Fruit fly (Drosophila melanogaster): Measurements from ENCODE around the gene CG33688.

CG33688 gene

dm6 chr3L:16178433-16178832 lies 20.6 kb upstream of the CG33688 start (continued):
- no peak for TF ChIP-seq CG12942 (GFP tag; optimal IDR thresholded peaks at IDR 0.05)
- no peak for TF ChIP-seq CG1602 (GFP tag; optimal IDR thresholded peaks at IDR 0.05)
- no peak for TF ChIP-seq crp (GFP tag; optimal IDR thresholded peaks at IDR 0.05)
- no peak for TF ChIP-seq cad (GFP tag; optimal IDR thresholded peaks at IDR 0.05)
- no peak for TF ChIP-seq CG9609 (GFP tag; optimal IDR thresholded peaks at IDR 0.05)
- peak; percentile 21 for TF ChIP-seq nom (GFP tag; optimal IDR thresholded peaks at IDR 0.05)
- peak; percentile 15 for TF ChIP-seq corto (GFP tag; optimal IDR thresholded peaks at IDR 0.05)
- TF ChIP-seq CrebB (tag; optimal IDR thresholded peaks at IDR 0.05) = no peak
- peak; percentile 28 for TF ChIP-seq CG15479 (GFP tag; optimal IDR thresholded peaks at IDR 0.05)
- no peak for TF ChIP-seq CG10267 (tag; optimal IDR thresholded peaks at IDR 0.05)
- TF ChIP-seq pros (GFP tag; optimal IDR thresholded peaks at IDR 0.05) = peak; percentile 32
- peak; percentile 29 for TF ChIP-seq Deaf1 (tag; optimal IDR thresholded peaks at IDR 0.05)
- no peak for TF ChIP-seq chinmo (GFP tag; IDR thresholded peaks at IDR 0.05; ENCODE audit: partially characterized antibody)

dm6 chr3L:16181330-16181830 lies 17.6 kb upstream of the CG33688 start:
- TF ChIP-seq CG10274 (GFP tag; optimal IDR thresholded peaks at IDR 0.05) = no peak
- TF ChIP-seq CG11695 (GFP tag; IDR thresholded peaks at IDR 0.05) = no peak
- peak; percentile 48 for TF ChIP-seq Abd-B (GFP tag; optimal IDR thresholded peaks at IDR 0.05)
- no peak for TF ChIP-seq ac (GFP tag; optimal IDR thresholded peaks at IDR 0.05)
- TF ChIP-seq Taf1 (GFP tag; IDR thresholded peaks at IDR 0.05) = no peak
- 0 out of 3 replicates have a peak, but pooled peaks have one; percentile 29 for TF ChIP-seq CG7963 (GFP tag; IDR thresholded peaks at IDR 0.05; ENCODE audit: partially characterized antibody)
- TF ChIP-seq CG7987 (GFP tag; optimal IDR thresholded peaks at IDR 0.05) = no peak
- 0 out of 3 replicates have a peak, but pooled peaks have one; percentile 20 for TF ChIP-seq CG17361 (GFP tag; IDR thresholded peaks at IDR 0.05)
- no peak for TF ChIP-seq gce (GFP tag; IDR thresholded peaks at IDR 0.05)
- no peak for TF ChIP-seq Lim3 (GFP tag; IDR thresholded peaks at IDR 0.05)
- TF ChIP-seq hth (optimal IDR thresholded peaks at IDR 0.05) = no peak
- no peak for TF ChIP-seq CG9817 (tag; optimal IDR thresholded peaks at IDR 0.05)
- no peak for TF ChIP-seq disco-r (GFP tag; optimal IDR thresholded peaks at IDR 0.05)
- no peak for TF ChIP-seq CG4282 (GFP tag; optimal IDR thresholded peaks at IDR 0.05)
- no peak for TF ChIP-seq vfl (GFP tag; optimal IDR thresholded peaks at IDR 0.05)
- TF ChIP-seq CG11398 (GFP tag; optimal IDR thresholded peaks at IDR 0.05) = no peak
- no peak for TF ChIP-seq C15 (GFP tag; IDR thresholded peaks at IDR 0.05)
- peak in 1 of 2 experiments; percentile 15 for TF ChIP-seq Eip74EF (GFP tag; optimal IDR thresholded peaks at IDR 0.05)
- no peak for TF ChIP-seq nau (GFP tag; optimal IDR thresholded peaks at IDR 0.05)
- TF ChIP-seq jigr1 (GFP tag; IDR thresholded peaks at IDR 0.05) = no peak
- TF ChIP-seq chm (GFP tag; IDR thresholded peaks at IDR 0.05) = no peak
- 0 out of 2 replicates have a peak, but pooled peaks have one; percentile 10 for TF ChIP-seq esg (GFP tag; conservative IDR thresholded peaks at IDR 0.05)
- no peak for TF ChIP-seq Asciz (GFP tag; optimal IDR thresholded peaks at IDR 0.05)
- TF ChIP-seq CG17328 (GFP tag; IDR thresholded peaks at IDR 0.05) = no peak
- peak; percentile 46; the same call in 1 of the 3 replicates for TF ChIP-seq zfh1 (GFP tag; IDR thresholded peaks at IDR 0.05)
- TF ChIP-seq CG12391 (tag; optimal IDR thresholded peaks at IDR 0.05) = no peak
- TF ChIP-seq CG10654 (GFP tag; optimal IDR thresholded peaks at IDR 0.05) = peak; percentile 3
- TF ChIP-seq CG12942 (GFP tag; optimal IDR thresholded peaks at IDR 0.05) = no peak
- no peak for TF ChIP-seq CG9215 (GFP tag; IDR thresholded peaks at IDR 0.05)
- peak; percentile 80 for TF ChIP-seq sens (GFP tag)
- TF ChIP-seq CG9727 (GFP tag; optimal IDR thresholded peaks at IDR 0.05) = peak; percentile 8
- no peak for TF ChIP-seq tio (GFP tag; optimal IDR thresholded peaks at IDR 0.05)
- TF ChIP-seq toy (GFP tag; IDR thresholded peaks at IDR 0.05) = no peak
- peak; percentile 36; the same call in 1 of the 2 replicates for TF ChIP-seq CG10321 (GFP tag; IDR thresholded peaks at IDR 0.05)
- TF ChIP-seq dmrt99B (tag; optimal IDR thresholded peaks at IDR 0.05) = peak; percentile 53
- TF ChIP-seq Scr (GFP tag; IDR thresholded peaks at IDR 0.05; ENCODE audit: partially characterized antibody) = no peak
- TF ChIP-seq CG8290 (GFP tag; optimal IDR thresholded peaks at IDR 0.05) = peak; percentile 5
- TF ChIP-seq CG8290 (tag; optimal IDR thresholded peaks at IDR 0.05) = no peak

Measured in whole organism, embryonic.